Fruit fly (Drosophila melanogaster) whole organism, prepupa: ENCODE results near the gene CG17239.

ENCODE experiments used
- CG11902 ChIP-seq: fragments of 200-800 bp; sonication (Bioruptor generic); optimal IDR thresholded peaks from 3 replicates; lab custom pipeline; 2016; ENCODE audit warnings: missing biosample characterization, missing genetic modification characterization
- CG8319 ChIP-seq: fragments of 200-800 bp; sonication (Bioruptor generic); optimal IDR thresholded peaks from 3 replicates; lab custom pipeline; 2016; ENCODE audit warnings: missing biosample characterization, missing genetic modification characterization
- Met ChIP-seq: fragments of 200-800 bp; sonication (Bioruptor generic); optimal IDR thresholded peaks from 3 replicates; lab custom pipeline; 2016; ENCODE audit warnings: missing biosample characterization, missing genetic modification characterization
- Sox102F ChIP-seq: fragments of 200-800 bp; sonication (Bioruptor generic); optimal IDR thresholded peaks from 2 replicates; lab custom pipeline; 2016; ENCODE audit warnings: missing biosample characterization, mild to moderate bottlenecking, missing genetic modification characterization
- Sox15 ChIP-seq: fragments of 200-800 bp; sonication (Bioruptor generic); optimal IDR thresholded peaks from 3 replicates; lab custom pipeline; 2016; ENCODE audit warnings: missing biosample characterization, missing genetic modification characterization
- achi ChIP-seq: fragments of 200-800 bp; sonication (Bioruptor generic); optimal IDR thresholded peaks from 3 replicates; lab custom pipeline; 2016; ENCODE audit warnings: missing biosample characterization, missing genetic modification characterization
- dac ChIP-seq: fragments of 200-800 bp; sonication (Bioruptor generic); optimal IDR thresholded peaks from 2 replicates; lab custom pipeline; 2017; ENCODE audit warnings: missing biosample characterization, mild to moderate bottlenecking, missing genetic modification characterization
- fd59A ChIP-seq: fragments of 200-800 bp; sonication (Bioruptor generic); optimal IDR thresholded peaks from 2 replicates; lab custom pipeline; 2017; ENCODE audit warnings: missing biosample characterization, mild to moderate bottlenecking, missing genetic modification characterization, missing genetic modification reagents
- vri ChIP-seq: fragments of 200-800 bp; sonication (Bioruptor generic); optimal IDR thresholded peaks from 3 replicates; lab custom pipeline; 2016; ENCODE audit warnings: missing biosample characterization, mild to moderate bottlenecking, missing genetic modification characterization

DNA sequence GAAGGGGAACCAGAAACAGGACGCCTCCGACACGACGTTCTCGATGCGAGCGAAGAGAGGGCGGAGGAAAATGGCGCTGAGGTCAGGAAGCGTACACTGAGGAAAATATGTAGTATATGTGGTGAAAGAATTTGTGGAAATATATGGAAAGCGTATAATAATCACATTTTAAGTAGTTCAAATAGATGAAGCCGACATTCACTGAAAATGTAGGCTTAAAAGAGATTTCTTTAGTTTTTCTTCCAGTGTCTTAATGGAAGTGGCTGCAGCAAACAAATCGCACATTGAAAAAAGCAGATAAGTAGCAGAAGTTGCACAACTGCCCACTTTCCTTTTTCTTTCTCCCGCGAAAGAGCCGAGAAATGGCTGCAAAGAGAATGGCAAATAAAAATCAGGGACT lies 2.6 kb downstream of the CG17239 start:
- TF ChIP-seq achi (GFP tag; lab: Kevin White, UChicago) (no peak), CG8319 (GFP tag; lab: Kevin White, UChicago) (no peak), vri (GFP tag; lab: Kevin White, UChicago) (no peak), Sox15 (GFP tag; lab: Kevin White, UChicago) (no peak), dac (GFP tag; lab: Kevin White, UChicago) (no peak), Met (GFP tag; lab: Kevin White, UChicago) (no peak), CG11902 (no peak), fd59A (GFP tag; lab: Kevin White, UChicago) (no peak), Sox102F (no peak)
